Fruit fly (Drosophila melanogaster) whole organism, embryonic: Measurements from ENCODE around the gene CG9737.

Experiments
- Atf6 ChIP-seq: fragments of 200-800 bp; sonication (Bioruptor generic); IDR thresholded peaks from 2 replicates; pipeline ENCODE4 v1.3.6; 2022; ENCODE audit warnings: missing biosample characterization, missing genetic modification characterization
- CG10147 ChIP-seq: fragments of 200-800 bp; sonication (Bioruptor generic); optimal IDR thresholded peaks from 2 replicates; lab custom pipeline; 2019; ENCODE audit warnings: missing biosample characterization, mild to moderate bottlenecking, missing genetic modification characterization, moderate library complexity
- CG11695 ChIP-seq: fragments of 200-800 bp; sonication (Bioruptor generic); IDR thresholded peaks from 3 replicates; pipeline ENCODE4 v1.3.6; 2022; ENCODE audit warnings: missing biosample characterization, missing genetic modification characterization
- CG12071 ChIP-seq: fragments of 200-800 bp; sonication (Bioruptor generic); optimal IDR thresholded peaks from 3 replicates; lab custom pipeline; 2018; ENCODE audit warnings: missing biosample characterization, mild to moderate bottlenecking, missing genetic modification characterization
- CG13296 ChIP-seq: fragments of 200-800 bp; sonication (Bioruptor generic); optimal IDR thresholded peaks from 3 replicates; lab custom pipeline; 2018; ENCODE audit warnings: missing biosample characterization, mild to moderate bottlenecking, missing genetic modification characterization
- CG14014 ChIP-seq: fragments of 200-800 bp; sonication (Bioruptor generic); IDR thresholded peaks from 2 replicates; pipeline ENCODE4 v1.3.6; 2022; ENCODE audit warnings: missing biosample characterization, missing genetic modification characterization
- CG15514 ChIP-seq: fragments of 200-800 bp; sonication (Bioruptor generic); optimal IDR thresholded peaks from 3 replicates; lab custom pipeline; 2017; ENCODE audit warnings: missing biosample characterization, missing genetic modification characterization, mild to moderate bottlenecking, moderate library complexity, missing genetic modification reagents
- CG1603 ChIP-seq: fragments of 200-800 bp; sonication (Bioruptor generic); optimal IDR thresholded peaks from 2 replicates; lab custom pipeline; 2019; ENCODE audit warnings: missing biosample characterization, mild to moderate bottlenecking, missing genetic modification characterization, moderate library complexity
- CG16863 ChIP-seq: fragments of 200-800 bp; sonication (Bioruptor generic); optimal IDR thresholded peaks from 3 replicates; lab custom pipeline; 2016; ENCODE audit warnings: missing biosample characterization, missing genetic modification characterization
- CG17186 ChIP-seq: fragments of 200-800 bp; sonication (Bioruptor generic); optimal IDR thresholded peaks from 3 replicates; lab custom pipeline; 2017; ENCODE audit warnings: missing biosample characterization, missing genetic modification reagents, missing genetic modification characterization
- CG18599 ChIP-seq: fragments of 200-800 bp; sonication (Bioruptor generic); optimal IDR thresholded peaks from 3 replicates; lab custom pipeline; 2017; ENCODE audit warnings: missing biosample characterization, missing genetic modification characterization, mild to moderate bottlenecking, moderate library complexity, missing genetic modification reagents
- CG18619 ChIP-seq: fragments of 200-800 bp; sonication (Bioruptor generic); optimal IDR thresholded peaks from 3 replicates; lab custom pipeline; 2017; ENCODE audit warnings: missing biosample characterization, mild to moderate bottlenecking, missing genetic modification characterization
- CG2889 ChIP-seq: fragments of 200-800 bp; sonication (Bioruptor generic); IDR thresholded peaks from 3 replicates; pipeline ENCODE4 v1.3.6; 2022; ENCODE audit warnings: missing biosample characterization, missing genetic modification characterization
- CG3065 ChIP-seq: fragments of 200-800 bp; sonication (Bioruptor generic); optimal IDR thresholded peaks from 2 replicates; lab custom pipeline; 2016; ENCODE audit warnings: missing biosample characterization, missing genetic modification characterization
- CG3163 ChIP-seq: fragments of 200-800 bp; sonication (Bioruptor generic); optimal IDR thresholded peaks from 3 replicates; lab custom pipeline; 2016; ENCODE audit warnings: missing biosample characterization, missing genetic modification characterization
- CG3995 ChIP-seq: fragments of 200-800 bp; sonication (Bioruptor generic); optimal IDR thresholded peaks from 3 replicates; lab custom pipeline; 2016; ENCODE audit warnings: missing biosample characterization, missing genetic modification characterization
- CG8359 ChIP-seq: fragments of 200-800 bp; sonication (Bioruptor generic); optimal IDR thresholded peaks from 2 replicates; lab custom pipeline; 2017; ENCODE audit warnings: missing biosample characterization, mild to moderate bottlenecking, missing genetic modification characterization, borderline replicate concordance
- CG8924 ChIP-seq: fragments of 200-800 bp; optimal IDR thresholded peaks from 3 replicates; lab custom pipeline; 2019; ENCODE audit warnings: missing biosample characterization, mild to moderate bottlenecking, missing genetic modification characterization, moderate library complexity
- CG9215 ChIP-seq: fragments of 200-800 bp; sonication (Bioruptor generic); IDR thresholded peaks from 2 replicates; pipeline ENCODE4 v1.3.6; 2022; ENCODE audit warnings: missing biosample characterization, missing genetic modification characterization
- CTCF ChIP-seq: fragments of 200-800 bp; sonication (Bioruptor generic); optimal IDR thresholded peaks from 2 replicates; lab custom pipeline; 2017; ENCODE audit warnings: missing biosample characterization, mild to moderate bottlenecking, missing genetic modification characterization, moderate library complexity
- CoRest ChIP-seq: fragments of 200-800 bp; sonication (Bioruptor generic); optimal IDR thresholded peaks from 3 replicates; lab custom pipeline; 2018; ENCODE audit warnings: missing biosample characterization, mild to moderate bottlenecking, missing genetic modification characterization, moderate library complexity
- Fer1 ChIP-seq: fragments of 200-800 bp; sonication (Bioruptor generic); optimal IDR thresholded peaks from 2 replicates; lab custom pipeline; 2017; ENCODE audit warnings: missing biosample characterization, mild to moderate bottlenecking, missing genetic modification characterization
- HHEX ChIP-seq: fragments of 200-800 bp; sonication (Bioruptor generic); optimal IDR thresholded peaks from 3 replicates; lab custom pipeline; 2017; ENCODE audit warnings: missing biosample characterization, mild to moderate bottlenecking, missing genetic modification characterization, missing genetic modification reagents
- HLH3B ChIP-seq: fragments of 200-800 bp; sonication (Bioruptor generic); IDR thresholded peaks from 2 replicates; pipeline ENCODE4 v1.3.6; 2022; ENCODE audit warnings: missing biosample characterization, missing genetic modification characterization
- HLH54F ChIP-seq: fragments of 200-800 bp; sonication (Bioruptor generic); optimal IDR thresholded peaks from 3 replicates; lab custom pipeline; 2016; ENCODE audit warnings: missing biosample characterization, missing genetic modification characterization
- Hey ChIP-seq: fragments of 200-800 bp; sonication (Bioruptor generic); optimal IDR thresholded peaks from 3 replicates; lab custom pipeline; 2018; ENCODE audit warnings: missing biosample characterization, mild to moderate bottlenecking, missing genetic modification characterization
- Rfx ChIP-seq: fragments of 200-800 bp; sonication (Bioruptor generic); IDR thresholded peaks from 2 replicates; pipeline ENCODE4 v1.3.6; 2022; ENCODE audit warnings: missing biosample characterization, missing genetic modification characterization
- Scr ChIP-seq: fragments of 200-800 bp; sonication (Bioruptor generic); IDR thresholded peaks from 2 replicates; pipeline ENCODE4 v1.3.6; 2022; ENCODE audit warnings: missing biosample characterization, missing genetic modification characterization; ENCODE audit not compliant: partially characterized antibody
- Sox102F ChIP-seq: fragments of 200-800 bp; sonication (Bioruptor generic); optimal IDR thresholded peaks from 2 replicates; lab custom pipeline; 2018; ENCODE audit warnings: missing biosample characterization, mild to moderate bottlenecking, missing genetic modification characterization, moderate library complexity
- Ssrp ChIP-seq: fragments of 200-800 bp; sonication (Bioruptor generic); optimal IDR thresholded peaks from 2 replicates; lab custom pipeline; 2018; ENCODE audit warnings: missing biosample characterization, mild to moderate bottlenecking, missing genetic modification characterization, moderate library complexity
- abd-A ChIP-seq: fragments of 200-800 bp; sonication (Bioruptor generic); optimal IDR thresholded peaks from 3 replicates; lab custom pipeline; 2019; ENCODE audit warnings: missing biosample characterization, mild to moderate bottlenecking, missing genetic modification characterization, moderate library complexity
- az2 ChIP-seq: fragments of 200-800 bp; sonication (Bioruptor generic); optimal IDR thresholded peaks from 3 replicates; lab custom pipeline; 2016; ENCODE audit warnings: missing biosample characterization, missing genetic modification characterization
- cad ChIP-seq: fragments of >200 bp; optimal IDR thresholded peaks from 2 replicates; lab custom pipeline; 2017; ENCODE audit warnings: missing biosample characterization, missing genetic modification characterization
- chinmo ChIP-seq: fragments of 200-800 bp; sonication (Bioruptor generic); IDR thresholded peaks from 4 replicates; pipeline ENCODE4 v1.3.6; 2022; ENCODE audit warnings: missing biosample characterization, missing genetic modification characterization; ENCODE audit not compliant: partially characterized antibody
- corto ChIP-seq: fragments of 200-800 bp; sonication (Bioruptor generic); optimal IDR thresholded peaks from 2 replicates; lab custom pipeline; 2016; ENCODE audit warnings: missing biosample characterization, mild to moderate bottlenecking, missing genetic modification characterization, moderate library complexity
- crol ChIP-seq: fragments of 200-800 bp; sonication (Bioruptor generic); IDR thresholded peaks from 2 replicates; pipeline ENCODE4 v1.3.6; 2022; ENCODE audit warnings: missing biosample characterization, missing genetic modification characterization
- dysf ChIP-seq: fragments of 200-800 bp; sonication (Bioruptor generic); IDR thresholded peaks from 3 replicates; pipeline ENCODE4 v1.3.6; 2022; ENCODE audit warnings: missing biosample characterization, missing genetic modification characterization
- grau ChIP-seq: fragments of 200-800 bp; optimal IDR thresholded peaks from 3 replicates; lab custom pipeline; 2019; ENCODE audit warnings: missing biosample characterization, mild to moderate bottlenecking, missing genetic modification characterization, moderate library complexity
- peb ChIP-seq: fragments of 200-800 bp; sonication (Bioruptor generic); IDR thresholded peaks from 2 replicates; pipeline ENCODE4 v1.3.6; 2022; ENCODE audit warnings: missing biosample characterization, missing genetic modification characterization
- pho ChIP-seq: fragments of 200-800 bp; sonication (Bioruptor generic); optimal IDR thresholded peaks from 2 replicates; lab custom pipeline; 2016; ENCODE audit warnings: missing biosample characterization, missing genetic modification characterization
- phol ChIP-seq: fragments of 200-800 bp; sonication (Bioruptor generic); optimal IDR thresholded peaks from 3 replicates; lab custom pipeline; 2018; ENCODE audit warnings: missing biosample characterization, mild to moderate bottlenecking, missing genetic modification characterization, moderate library complexity
- psq ChIP-seq: fragments of 200-800 bp; sonication (Bioruptor generic); optimal IDR thresholded peaks from 2 replicates; lab custom pipeline; 2017; ENCODE audit warnings: missing biosample characterization, missing genetic modification characterization
- scrt ChIP-seq: fragments of 200-800 bp; sonication (Bioruptor generic); optimal IDR thresholded peaks from 2 replicates; lab custom pipeline; 2018; ENCODE audit warnings: missing biosample characterization, mild to moderate bottlenecking, missing genetic modification characterization, moderate library complexity
- sens-2 ChIP-seq: fragments of 200-800 bp; sonication (Bioruptor generic); IDR thresholded peaks from 2 replicates; pipeline ENCODE4 v1.3.6; 2022; ENCODE audit warnings: missing biosample characterization, missing genetic modification characterization
- sim ChIP-seq: fragments of 200-800 bp; sonication (Bioruptor generic); IDR thresholded peaks from 2 replicates; pipeline ENCODE4 v1.3.6; 2022; ENCODE audit warnings: missing biosample characterization, missing genetic modification characterization
- slbo ChIP-seq: fragments of 200-800 bp; sonication (Bioruptor generic); IDR thresholded peaks from 2 replicates; pipeline ENCODE4 v1.3.6; 2022; ENCODE audit warnings: missing biosample characterization, missing genetic modification characterization
- so ChIP-seq: fragments of 200-800 bp; sonication (Bioruptor generic); IDR thresholded peaks from 3 replicates; pipeline ENCODE4 v1.3.6; 2022; ENCODE audit warnings: missing biosample characterization, missing genetic modification characterization
- sqz ChIP-seq: fragments of 200-800 bp; sonication (Bioruptor generic); optimal IDR thresholded peaks from 3 replicates; lab custom pipeline; 2018; ENCODE audit warnings: missing biosample characterization, mild to moderate bottlenecking, missing genetic modification characterization
- ttk ChIP-seq: fragments of 200-800 bp; sonication (Bioruptor generic); IDR thresholded peaks from 2 replicates; pipeline ENCODE4 v2.1.2; 2022; ENCODE audit warnings: missing biosample characterization, missing genetic modification characterization

Gene CG9737

DNA sequence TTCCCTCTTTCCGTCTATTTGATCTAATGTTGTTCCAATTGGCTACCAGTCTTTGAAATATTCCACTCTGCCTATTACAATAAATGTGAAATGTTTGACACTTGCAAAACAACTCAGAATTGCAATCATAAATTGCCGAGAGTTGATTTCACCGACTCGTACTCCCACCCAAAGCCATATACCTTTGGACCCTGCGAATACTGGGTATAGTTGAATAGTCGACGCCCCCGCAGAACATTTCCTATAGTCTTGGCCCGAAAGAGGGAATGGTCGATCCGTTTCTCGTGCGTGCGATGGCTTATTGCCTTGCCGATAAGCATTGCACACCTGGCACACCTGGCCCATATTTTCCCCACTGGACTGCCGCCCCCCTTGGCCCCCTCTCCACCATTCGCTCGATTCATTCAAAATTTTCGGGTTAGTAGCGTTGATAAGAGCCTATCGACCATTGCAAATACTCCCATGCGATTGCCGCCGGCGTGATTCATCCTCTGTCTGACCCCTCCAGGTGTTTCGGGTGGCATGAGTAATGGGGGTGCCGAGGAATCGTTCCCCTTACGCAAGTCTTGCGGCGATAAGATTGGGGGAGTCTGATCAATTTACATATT is 42.9 kb downstream of the CG9737 start (continued):
- TF ChIP-seq Rfx, result peak; percentile 26; the same call in 1 of the 2 replicates
- peak; percentile 22 for TF ChIP-seq CoRest (tag; lab: Kevin White, UChicago)
- peak; percentile 79 for TF ChIP-seq crol (GFP tag; lab: Robert Waterston, UW)
- 0 out of 3 replicates have a peak, but pooled peaks have one; percentile 47 for TF ChIP-seq CG2889 (GFP tag; lab: Robert Waterston, UW)
- peak; percentile 5 for TF ChIP-seq CG8924 (tag; lab: Kevin White, UChicago)
- TF ChIP-seq chinmo (GFP tag; lab: Robert Waterston, UW), result peak; percentile 71; the same call in 2 of the 4 replicates
- peak; percentile 18 for TF ChIP-seq CG3163 (GFP tag; lab: Kevin White, UChicago)
- TF ChIP-seq Atf6 (GFP tag; lab: Robert Waterston, UW), result peak; percentile 34; the same call in 1 of the 2 replicates

DNA sequence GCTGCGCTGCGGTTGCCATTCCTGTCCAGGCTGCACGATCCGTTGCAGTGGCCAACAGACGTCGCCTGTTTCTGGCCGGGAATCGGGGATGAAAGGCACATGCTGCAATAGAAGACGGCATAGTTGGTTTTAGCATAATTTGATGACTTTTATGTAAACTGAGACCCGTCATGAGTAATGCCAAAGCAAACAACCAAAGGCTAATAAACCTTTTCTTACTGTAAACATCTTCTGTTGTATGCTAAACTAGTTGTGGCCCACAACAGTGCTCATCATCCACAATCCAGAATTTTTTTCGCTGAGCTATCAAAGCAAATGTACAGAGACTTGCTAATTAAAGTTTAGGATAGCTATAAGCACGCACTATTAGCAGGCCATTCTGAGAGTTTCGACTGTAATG is 44.3 kb downstream of the CG9737 start:
- TF ChIP-seq CG9215 (GFP tag; lab: Robert Waterston, UW), result no peak
- TF ChIP-seq scrt (GFP tag; lab: Kevin White, UChicago), result peak; percentile 20
- peak; percentile 47 for TF ChIP-seq CG18619 (GFP tag; lab: Kevin White, UChicago)
- TF ChIP-seq CG11695 (GFP tag; lab: Robert Waterston, UW), result no peak
- TF ChIP-seq pho (GFP tag; lab: Kevin White, UChicago), result no peak
- TF ChIP-seq CG18599 (GFP tag; lab: Kevin White, UChicago), result peak; percentile 80
- peak; percentile 3 for TF ChIP-seq grau
- TF ChIP-seq sqz, result no peak
- no peak for TF ChIP-seq CG16863 (GFP tag; lab: Kevin White, UChicago)
- TF ChIP-seq HLH3B (GFP tag; lab: Robert Waterston, UW), result peak; percentile 11; the same call in 1 of the 2 replicates
- TF ChIP-seq CG13296 (GFP tag; lab: Kevin White, UChicago), result peak; percentile 64
- TF ChIP-seq CTCF, result no peak
- TF ChIP-seq Fer1 (GFP tag; lab: Kevin White, UChicago), result peak; percentile 51
- no peak for TF ChIP-seq sim (GFP tag; lab: Robert Waterston, UW)
- no peak for TF ChIP-seq Scr (GFP tag; lab: Robert Waterston, UW)
- 0 out of 3 replicates have a peak, but pooled peaks have one; percentile 18 for TF ChIP-seq so (GFP tag; lab: Robert Waterston, UW)
- no peak for TF ChIP-seq cad (GFP tag; lab: Kevin White, UChicago)
- TF ChIP-seq phol (tag; lab: Kevin White, UChicago), result no peak
- no peak for TF ChIP-seq abd-A
- no peak for TF ChIP-seq CG8359 (GFP tag; lab: Kevin White, UChicago)
- TF ChIP-seq Hey (tag; lab: Kevin White, UChicago), result peak; percentile 32
- peak; percentile 30 for TF ChIP-seq HHEX (GFP tag; lab: Kevin White, UChicago)
- no peak for TF ChIP-seq CG17186 (GFP tag; lab: Kevin White, UChicago)
- TF ChIP-seq corto (GFP tag; lab: Kevin White, UChicago), result no peak
- no peak for TF ChIP-seq Sox102F (GFP tag; lab: Kevin White, UChicago)
- 0 out of 2 replicates have a peak, but pooled peaks have one; percentile 19 for TF ChIP-seq slbo
- no peak for TF ChIP-seq peb (GFP tag; lab: Robert Waterston, UW)
- no peak for TF ChIP-seq CG3995
- TF ChIP-seq CG15514, result peak; percentile 48
- peak; percentile 43 for TF ChIP-seq CG12071 (GFP tag; lab: Kevin White, UChicago)
- no peak for TF ChIP-seq Ssrp (tag; lab: Kevin White, UChicago)
- TF ChIP-seq Atf6 (GFP tag; lab: Robert Waterston, UW), result peak; percentile 58
- TF ChIP-seq CG3065 (GFP tag; lab: Kevin White, UChicago), result no peak
- peak; percentile 5 for TF ChIP-seq CG10147 (GFP tag; lab: Kevin White, UChicago)
- TF ChIP-seq ttk (GFP tag; lab: Robert Waterston, UW), result no peak
- no peak for TF ChIP-seq sens-2 (GFP tag; lab: Robert Waterston, UW)
- TF ChIP-seq dysf (GFP tag; lab: Robert Waterston, UW), result peak; percentile 12; the same call in 1 of the 3 replicates
- TF ChIP-seq HLH54F (GFP tag; lab: Kevin White, UChicago), result no peak
- peak; percentile 33; the same call in 1 of the 2 replicates for TF ChIP-seq CG14014 (GFP tag; lab: Robert Waterston, UW)
- TF ChIP-seq psq, result no peak
- no peak for TF ChIP-seq az2 (GFP tag; lab: Kevin White, UChicago)
- TF ChIP-seq CG1603 (tag; lab: Kevin White, UChicago), result no peak
